Fruit fly (Drosophila melanogaster): Measurements from ENCODE around the gene Rala.
A peak's percentile ranks its signal among the peaks of the same experiment; 100 is the strongest.

The Rala gene

DNA sequence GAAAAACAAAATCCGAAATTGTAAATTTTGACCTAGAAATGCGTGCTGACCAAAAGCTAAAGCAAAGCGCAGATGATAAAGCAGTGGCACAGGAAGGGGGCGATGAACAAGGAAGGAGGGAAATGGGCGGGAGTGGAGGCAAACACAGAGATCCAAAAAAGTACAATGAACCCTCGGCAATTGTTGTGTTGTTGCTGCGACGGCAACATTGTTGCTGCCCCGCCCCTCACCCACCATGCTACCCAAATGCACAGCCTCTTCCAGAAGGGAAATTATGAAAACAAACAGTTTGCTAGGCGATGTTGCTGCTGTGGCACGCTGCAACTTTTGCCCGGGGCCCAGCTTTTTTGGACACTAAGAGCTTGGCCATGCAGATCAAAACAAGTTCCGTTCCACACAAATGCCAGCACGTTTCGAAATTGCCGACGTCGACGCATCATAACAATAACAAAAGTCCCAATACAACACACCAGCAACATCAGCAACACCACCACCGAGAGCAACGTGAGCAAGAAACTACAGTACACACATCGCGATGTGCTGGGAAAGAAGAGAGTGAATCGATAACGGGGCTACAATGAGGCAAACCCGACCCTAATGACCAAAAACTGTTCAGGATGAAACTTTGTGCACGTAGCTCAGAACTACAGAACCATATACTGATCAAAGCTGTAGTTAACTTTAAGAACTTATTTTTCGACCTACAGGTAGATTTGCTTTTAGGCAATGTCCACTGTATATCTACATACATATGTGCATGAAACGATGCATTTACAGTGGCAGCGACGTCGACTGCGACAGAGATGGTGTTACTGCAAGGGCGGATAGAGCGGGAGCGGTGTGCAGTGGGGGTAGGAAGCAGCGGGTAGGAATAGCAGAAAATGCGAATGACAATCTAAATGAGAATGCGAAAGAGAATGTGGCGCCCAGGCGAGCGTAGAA lies 32.7 kb downstream of the Rala start (continued):
- TF ChIP-seq CG12769 (tag; optimal IDR thresholded peaks at IDR 0.05) = peak; percentile 44
- no peak for TF ChIP-seq B-H2 (GFP tag; optimal IDR thresholded peaks at IDR 0.05)
- no peak for TF ChIP-seq Sry-δ (GFP tag; optimal IDR thresholded peaks at IDR 0.05)
- no peak for TF ChIP-seq CG17802 (tag; optimal IDR thresholded peaks at IDR 0.05)
- peak; percentile 32 for TF ChIP-seq oc (tag; optimal IDR thresholded peaks at IDR 0.05)
- TF ChIP-seq gcm2 (GFP tag; optimal IDR thresholded peaks at IDR 0.05) = peak; percentile 17
- TF ChIP-seq CG10147 (GFP tag; optimal IDR thresholded peaks at IDR 0.05) = no peak
- TF ChIP-seq tin (GFP tag; optimal IDR thresholded peaks at IDR 0.05) = peak; percentile 61
- TF ChIP-seq unc-4 (GFP tag; IDR thresholded peaks at IDR 0.05; ENCODE audit: partially characterized antibody) = no peak
- TF ChIP-seq CG2712 (tag; optimal IDR thresholded peaks at IDR 0.05) = peak; percentile 83
- TF ChIP-seq pho (GFP tag; optimal IDR thresholded peaks at IDR 0.05) = peak; percentile 28
- TF ChIP-seq CG12942 (GFP tag; optimal IDR thresholded peaks at IDR 0.05) = peak; percentile 38
- TF ChIP-seq lbe (GFP tag; optimal IDR thresholded peaks at IDR 0.05) = peak; percentile 17
- TF ChIP-seq CG14050 (GFP tag; IDR thresholded peaks at IDR 0.05) = peak; percentile 25; the same call in 1 of the 3 replicates
- TF ChIP-seq CG32772 (GFP tag; IDR thresholded peaks at IDR 0.05) = peak; percentile 81
- TF ChIP-seq CG1792 (GFP tag; optimal IDR thresholded peaks at IDR 0.05) = peak; percentile 49
- TF ChIP-seq sens (GFP tag) = peak; percentile 97
- TF ChIP-seq slou (GFP tag; optimal IDR thresholded peaks at IDR 0.05) = no peak
- no peak for TF ChIP-seq sna (GFP tag; IDR thresholded peaks at IDR 0.05; ENCODE audit: partially characterized antibody)
- TF ChIP-seq BEAF-32 (GFP tag; optimal IDR thresholded peaks at IDR 0.05) = no peak
- no peak for TF ChIP-seq Hr39 (optimal IDR thresholded peaks at IDR 0.05)
- TF ChIP-seq sd (tag; optimal IDR thresholded peaks at IDR 0.05) = peak; percentile 21
- peak; percentile 27 for TF ChIP-seq en (GFP tag; optimal IDR thresholded peaks at IDR 0.05)
- TF ChIP-seq CG12219 (GFP tag; optimal IDR thresholded peaks at IDR 0.05) = peak; percentile 67
- no peak for TF ChIP-seq p53 (GFP tag; optimal IDR thresholded peaks at IDR 0.05)
- TF ChIP-seq CG8924 (tag; optimal IDR thresholded peaks at IDR 0.05) = peak; percentile 73
- no peak for TF ChIP-seq hbn (GFP tag; IDR thresholded peaks at IDR 0.05; ENCODE audit: partially characterized antibody)
- TF ChIP-seq Ravus (GFP tag; IDR thresholded peaks at IDR 0.05) = no peak
- TF ChIP-seq CG10462 (GFP tag; optimal IDR thresholded peaks at IDR 0.05) = peak; percentile 9
- TF ChIP-seq pum (GFP tag; optimal IDR thresholded peaks at IDR 0.05) = peak; percentile 76
- no peak for TF ChIP-seq GATAe (GFP tag; conservative IDR thresholded peaks at IDR 0.05)
- peak; percentile 10 for TF ChIP-seq CG10431 (GFP tag; optimal IDR thresholded peaks at IDR 0.05)
- peak; percentile 44 for TF ChIP-seq Dad (GFP tag; optimal IDR thresholded peaks at IDR 0.05)
- no peak for TF ChIP-seq CG7745 (tag; optimal IDR thresholded peaks at IDR 0.05)
- no peak for TF ChIP-seq vfl (GFP tag; optimal IDR thresholded peaks at IDR 0.05)
- no peak for TF ChIP-seq Sin3A (optimal IDR thresholded peaks at IDR 0.05)
- no peak for TF ChIP-seq CG15011 (GFP tag; optimal IDR thresholded peaks at IDR 0.05)
- no peak for TF ChIP-seq CG1832 (GFP tag; optimal IDR thresholded peaks at IDR 0.05)
- TF ChIP-seq pfk (GFP tag; optimal IDR thresholded peaks at IDR 0.05) = no peak
- TF ChIP-seq CG7963 (GFP tag; IDR thresholded peaks at IDR 0.05; ENCODE audit: partially characterized antibody) = no peak
- no peak for TF ChIP-seq dati (GFP tag; IDR thresholded peaks at IDR 0.05)
- TF ChIP-seq Neu2 (GFP tag; optimal IDR thresholded peaks at IDR 0.05; ENCODE audit: borderline replicate concordance) = no peak
- TF ChIP-seq sug (tag; optimal IDR thresholded peaks at IDR 0.05) = no peak
- peak; percentile 72 for TF ChIP-seq CoRest (tag; optimal IDR thresholded peaks at IDR 0.05)
- TF ChIP-seq sc (optimal IDR thresholded peaks at IDR 0.05) = no peak
- TF ChIP-seq sc (GFP tag; optimal IDR thresholded peaks at IDR 0.05) = peak; percentile 64
- peak; percentile 70 for TF ChIP-seq esg (GFP tag; conservative IDR thresholded peaks at IDR 0.05)
- peak; percentile 80 for TF ChIP-seq fd96Cb (tag; optimal IDR thresholded peaks at IDR 0.05)
- TF ChIP-seq sim (GFP tag; IDR thresholded peaks at IDR 0.05) = peak; percentile 21; the same call in 1 of the 2 replicates
